Worm (Caenorhabditis elegans) whole organism, late embryonic: ENCODE measurements around the gene srh-301.

ENCODE experiments used
- F13H6.1 ChIP-seq: sonication (generic microtip); optimal IDR thresholded peaks from 2 replicates; lab custom pipeline; 2016; ENCODE audit warnings: missing genetic modification characterization, missing compliant biosample characterization
- K02D7.2 ChIP-seq: sonication (generic microtip); optimal IDR thresholded peaks from 2 replicates; lab custom pipeline; 2017; ENCODE audit warnings: mild to moderate bottlenecking, missing genetic modification characterization, missing compliant biosample characterization
- K09A11.1 ChIP-seq: sonication (generic microtip); optimal IDR thresholded peaks from 2 replicates; lab custom pipeline; 2017; ENCODE audit warnings: antibody characterized with exemption, mild to moderate bottlenecking, missing genetic modification characterization, missing compliant biosample characterization; ENCODE audit not compliant: insufficient read depth
- T23F11.4 ChIP-seq: fragments of 200-800 bp; sonication (Bioruptor generic); optimal IDR thresholded peaks from 2 replicates; lab custom pipeline; 2018; ENCODE audit warnings: mild to moderate bottlenecking, missing genetic modification characterization, missing compliant biosample characterization
- ahr-1 ChIP-seq: sonication (generic microtip); optimal IDR thresholded peaks from 2 replicates; lab custom pipeline; 2016; ENCODE audit warnings: missing genetic modification characterization, missing compliant biosample characterization
- ceh-14 ChIP-seq: sonication (generic microtip); optimal IDR thresholded peaks from 2 replicates; lab custom pipeline; 2016; ENCODE audit warnings: missing genotype, missing genetic modification characterization, missing compliant biosample characterization
- ceh-18 ChIP-seq: sonication (generic microtip); optimal IDR thresholded peaks from 2 replicates; lab custom pipeline; 2016; ENCODE audit warnings: missing genetic modification characterization, missing compliant biosample characterization
- ceh-19 ChIP-seq: fragments of 200-800 bp; sonication (Bioruptor generic); optimal IDR thresholded peaks from 2 replicates; lab custom pipeline; 2018; ENCODE audit warnings: mild to moderate bottlenecking, missing genetic modification characterization, missing compliant biosample characterization
- ceh-2 ChIP-seq: sonication (generic microtip); optimal IDR thresholded peaks from 2 replicates; lab custom pipeline; 2016; ENCODE audit warnings: missing genotype, missing genetic modification characterization, missing compliant biosample characterization
- ceh-22 ChIP-seq: sonication (generic microtip); optimal IDR thresholded peaks from 2 replicates; lab custom pipeline; 2017; ENCODE audit warnings: missing biosample characterization, missing genetic modification characterization
- ceh-24 ChIP-seq: sonication (generic microtip); optimal IDR thresholded peaks from 2 replicates; lab custom pipeline; 2016; ENCODE audit warnings: mild to moderate bottlenecking, missing genetic modification characterization, missing compliant biosample characterization
- ceh-30 ChIP-seq: fragments of 150-350 bp; optimal IDR thresholded peaks from 2 replicates; lab custom pipeline; 2014; ENCODE audit warnings: missing biosample characterization, missing genetic modification characterization
- ceh-31 ChIP-seq: sonication (generic microtip); optimal IDR thresholded peaks from 2 replicates; lab custom pipeline; 2016; ENCODE audit warnings: missing genetic modification characterization, missing compliant biosample characterization
- ceh-34 ChIP-seq: sonication (generic microtip); optimal IDR thresholded peaks from 2 replicates; lab custom pipeline; 2016; ENCODE audit warnings: mild to moderate bottlenecking, missing genetic modification characterization, missing compliant biosample characterization
- ceh-6 ChIP-seq: fragments of 200-800 bp; sonication (Bioruptor generic); optimal IDR thresholded peaks from 2 replicates; lab custom pipeline; 2018; ENCODE audit warnings: mild to moderate bottlenecking, missing genetic modification characterization, missing compliant biosample characterization
- ceh-9 ChIP-seq: sonication (generic microtip); optimal IDR thresholded peaks from 2 replicates; lab custom pipeline; 2016; ENCODE audit warnings: mild to moderate bottlenecking, missing genetic modification characterization, inconsistent platforms, missing compliant biosample characterization
- dve-1 ChIP-seq: sonication (generic microtip); optimal IDR thresholded peaks from 2 replicates; lab custom pipeline; 2017; ENCODE audit warnings: antibody characterized with exemption, mild to moderate bottlenecking, missing genetic modification characterization, missing compliant biosample characterization
- elt-4 ChIP-seq: sonication (generic microtip); optimal IDR thresholded peaks from 2 replicates; lab custom pipeline; 2016; ENCODE audit warnings: missing genetic modification characterization, missing compliant biosample characterization
- ets-4 ChIP-seq: sonication (generic microtip); optimal IDR thresholded peaks from 2 replicates; lab custom pipeline; 2016; ENCODE audit warnings: missing genetic modification characterization, missing compliant biosample characterization
- fax-1 ChIP-seq: sonication (generic microtip); optimal IDR thresholded peaks from 2 replicates; lab custom pipeline; 2016; ENCODE audit warnings: missing genotype, missing genetic modification characterization, missing compliant biosample characterization
- gmeb-2 ChIP-seq: sonication (generic microtip); optimal IDR thresholded peaks from 2 replicates; lab custom pipeline; 2016; ENCODE audit warnings: missing genetic modification characterization, inconsistent platforms, missing compliant biosample characterization
- hlh-15 ChIP-seq: sonication (generic microtip); optimal IDR thresholded peaks from 2 replicates; lab custom pipeline; 2016; ENCODE audit warnings: missing genetic modification characterization, missing compliant biosample characterization
- hlh-30 ChIP-seq: sonication (generic microtip); optimal IDR thresholded peaks from 2 replicates; lab custom pipeline; 2017; ENCODE audit warnings: antibody characterized with exemption, missing genetic modification characterization, missing compliant biosample characterization; ENCODE audit not compliant: insufficient read depth
- hlh-6 ChIP-seq: sonication (generic microtip); optimal IDR thresholded peaks from 2 replicates; lab custom pipeline; 2016; ENCODE audit warnings: missing genotype, missing genetic modification characterization, missing compliant biosample characterization
- hlh-8 ChIP-seq: sonication (generic microtip); optimal IDR thresholded peaks from 2 replicates; lab custom pipeline; 2016; ENCODE audit warnings: missing genotype, missing genetic modification characterization, missing compliant biosample characterization
- lim-6 ChIP-seq: sonication (generic microtip); optimal IDR thresholded peaks from 2 replicates; lab custom pipeline; 2016; ENCODE audit warnings: missing genetic modification characterization, missing compliant biosample characterization
- lin-11 ChIP-seq: fragments of 200-800 bp; sonication (Bioruptor generic); optimal IDR thresholded peaks from 2 replicates; lab custom pipeline; 2018; ENCODE audit warnings: mild to moderate bottlenecking, missing genetic modification characterization, missing compliant biosample characterization
- madf-2 ChIP-seq: sonication (generic microtip); optimal IDR thresholded peaks from 2 replicates; lab custom pipeline; 2017; ENCODE audit warnings: missing genetic modification characterization, missing compliant biosample characterization
- nhr-232 ChIP-seq: sonication (generic microtip); optimal IDR thresholded peaks from 2 replicates; lab custom pipeline; 2016; ENCODE audit warnings: missing genetic modification characterization, missing compliant biosample characterization
- npax-4 ChIP-seq: sonication (generic microtip); optimal IDR thresholded peaks from 2 replicates; lab custom pipeline; 2016; ENCODE audit warnings: missing genetic modification characterization, missing compliant biosample characterization
- odd-2 ChIP-seq: sonication (generic microtip); optimal IDR thresholded peaks from 2 replicates; lab custom pipeline; 2017; ENCODE audit warnings: antibody characterized with exemption, mild to moderate bottlenecking, missing genetic modification characterization, missing compliant biosample characterization
- pat-9 ChIP-seq: fragments of 200-800 bp; sonication (Bioruptor generic); optimal IDR thresholded peaks from 2 replicates; lab custom pipeline; 2018; ENCODE audit warnings: mild to moderate bottlenecking, missing genetic modification characterization, moderate library complexity, missing compliant biosample characterization
- pha-2 ChIP-seq: sonication (generic microtip); optimal IDR thresholded peaks from 2 replicates; lab custom pipeline; 2017; ENCODE audit warnings: mild to moderate bottlenecking, missing genetic modification characterization, missing compliant biosample characterization
- pha-4 ChIP-seq: fragments of 150-350 bp; optimal IDR thresholded peaks from 2 replicates; lab custom pipeline; 2018; ENCODE audit warnings: missing biosample characterization, missing genetic modification reagents, missing genetic modification characterization
- ref-2 ChIP-seq: sonication (generic microtip); optimal IDR thresholded peaks from 2 replicates; lab custom pipeline; 2016; ENCODE audit warnings: missing genetic modification characterization, missing compliant biosample characterization
- sox-2 ChIP-seq: fragments of 200-800 bp; sonication (Bioruptor generic); IDR thresholded peaks from 2 replicates; pipeline ENCODE4 v1.3.6; 2022; ENCODE audit warnings: missing genetic modification reagents, missing genetic modification characterization, missing compliant biosample characterization
- tbx-2 ChIP-seq: sonication (generic microtip); optimal IDR thresholded peaks from 2 replicates; lab custom pipeline; 2016; ENCODE audit warnings: missing genetic modification characterization, missing compliant biosample characterization
- ttx-3 ChIP-seq: sonication (generic microtip); optimal IDR thresholded peaks from 2 replicates; lab custom pipeline; 2016; ENCODE audit warnings: missing genetic modification reagents, missing genetic modification characterization, missing compliant biosample characterization
- unc-3 ChIP-seq, 2 experiments: fragments of 200-800 bp in 1 of 2; sonication (Bioruptor generic) in 1 of 2; sonication (generic microtip) in 1 of 2; conservative IDR thresholded peaks in 1 of 2; optimal IDR thresholded peaks in 1 of 2; 2 replicates each; pipeline versions ENCODE4 v1.3.6 to Lab custom; 2016 to 2022; ENCODE audit warnings: missing compliant biosample characterization in 2 of 2, missing genetic modification characterization in 2 of 2, missing genetic modification reagents in 1 of 2
- unc-55 ChIP-seq: sonication (generic microtip); optimal IDR thresholded peaks from 2 replicates; lab custom pipeline; 2017; ENCODE audit warnings: missing biosample characterization, missing genetic modification reagents, missing genetic modification characterization
- unc-86 ChIP-seq: sonication (generic microtip); optimal IDR thresholded peaks from 2 replicates; lab custom pipeline; 2016; ENCODE audit warnings: missing genetic modification characterization, missing compliant biosample characterization
- ztf-16 ChIP-seq: sonication (generic microtip); optimal IDR thresholded peaks from 2 replicates; lab custom pipeline; 2017; ENCODE audit warnings: missing genetic modification characterization, missing compliant biosample characterization

Gene srh-301

DNA sequence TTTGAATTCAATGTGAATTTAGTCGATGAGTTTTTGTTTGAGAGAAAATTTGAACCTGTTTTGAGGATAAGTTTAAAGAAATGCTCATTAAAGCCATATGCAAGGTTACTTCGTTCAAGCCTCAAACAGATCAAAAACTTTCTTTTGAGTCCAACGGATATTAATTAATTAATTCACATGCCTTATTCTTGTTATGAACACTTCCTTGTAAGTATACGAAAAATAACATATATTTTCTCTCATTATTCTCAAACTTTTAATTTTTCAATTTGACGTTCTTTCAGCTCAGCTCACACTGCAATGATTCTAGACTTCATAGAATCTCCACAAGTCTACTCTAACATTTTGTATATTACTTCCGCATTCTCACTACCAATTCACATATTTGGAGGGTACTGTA is 3.6 kb downstream of the srh-301 start, which contains the start of gene srh-304:
Gene srh-304, plus strand, starts transcription at position 301 of the 400 bp plus-strand sequence.
- TF ChIP-seq ceh-2 (tag; lab: Kevin White, UChicago) (no peak), ahr-1 (no peak), npax-4 (tag; lab: Kevin White, UChicago) (no peak), ttx-3 (no peak), unc-3 (GFP tag; conservative IDR thresholded peaks at IDR 0.05; lab: Robert Waterston, UW) (no peak), unc-3 (tag; optimal IDR thresholded peaks at IDR 0.05; lab: Kevin White, UChicago) (no peak), hlh-15 (tag; lab: Kevin White, UChicago) (no peak), unc-55 (GFP tag; lab: Kevin White, UChicago) (no peak), lim-6 (tag; lab: Kevin White, UChicago) (no peak), nhr-232 (tag; lab: Kevin White, UChicago) (no peak), hlh-30 (tag; lab: Kevin White, UChicago) (no peak), ceh-30 (tag; lab: Kevin White, UChicago) (no peak), ceh-14 (tag; lab: Kevin White, UChicago) (no peak), ceh-24 (tag; lab: Kevin White, UChicago) (no peak), ceh-19 (no peak), odd-2 (no peak), ceh-6 (GFP tag; lab: Kevin White, UChicago) (no peak), T23F11.4 (no peak), elt-4 (tag; lab: Kevin White, UChicago) (no peak), ceh-31 (no peak)

ce11 chrV:17831350-17831749 is 6.6 kb downstream of the srh-301 start, which contains the start of gene srh-303:
srh-303 (plus strand) TSS chrV:17831650.
- TF ChIP-seq K09A11.1 (tag; lab: Kevin White, UChicago) (no peak), ets-4 (tag; lab: Kevin White, UChicago) (no peak), sox-2 (GFP tag; lab: Robert Waterston, UW) (no peak), nhr-232 (tag; lab: Kevin White, UChicago) (no peak), ttx-3 (no peak), ceh-24 (tag; lab: Kevin White, UChicago) (no peak), madf-2 (tag; lab: Kevin White, UChicago) (no peak), ceh-22 (tag; lab: Kevin White, UChicago) (no peak), gmeb-2 (tag; lab: Kevin White, UChicago) (no peak), ref-2 (no peak), pha-2 (no peak), ceh-6 (GFP tag; lab: Kevin White, UChicago) (no peak), ceh-18 (tag; lab: Kevin White, UChicago) (no peak), odd-2 (no peak), F13H6.1 (no peak), pat-9 (tag; lab: Kevin White, UChicago) (no peak), ceh-34 (tag; lab: Kevin White, UChicago) (no peak), fax-1 (tag; lab: Kevin White, UChicago) (no peak), pha-4 (tag; lab: Kevin White, UChicago) (no peak)
- TF ChIP-seq, all 69 proteins: peak for 0

DNA sequence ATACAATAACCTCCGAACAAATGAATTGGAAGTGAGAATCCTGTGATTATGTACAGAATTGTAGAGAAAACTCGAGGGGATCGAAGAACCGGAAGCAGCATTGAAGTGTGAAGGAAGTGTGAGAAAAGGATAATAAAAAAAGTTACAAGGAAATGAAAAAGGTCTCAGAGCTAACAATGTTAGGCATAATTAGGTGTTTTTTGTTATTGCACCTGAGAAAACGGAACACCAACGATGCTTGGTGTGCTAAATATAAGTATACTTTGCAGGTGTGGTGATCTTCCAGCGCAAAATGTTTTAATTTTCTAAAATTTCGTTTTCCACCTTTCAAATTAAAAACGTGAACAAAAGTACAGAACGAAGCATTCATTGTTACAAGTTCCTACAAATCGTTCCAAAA is 19.4 kb downstream of the srh-301 start, which contains the start of gene srh-286:
Gene srh-286, minus strand, starts transcription at position 101 of the 400 bp plus-strand sequence.
- no peak for TF ChIP-seq tbx-2 (tag; lab: Kevin White, UChicago)
- no peak for TF ChIP-seq K02D7.2 (tag; lab: Kevin White, UChicago)
- no peak for TF ChIP-seq dve-1 (tag; lab: Kevin White, UChicago)
- TF ChIP-seq ceh-9: no peak
- no peak for TF ChIP-seq lin-11 (tag; lab: Kevin White, UChicago)
- no peak for TF ChIP-seq hlh-6 (tag; lab: Kevin White, UChicago)
- no peak for TF ChIP-seq ceh-14 (tag; lab: Kevin White, UChicago)
- no peak for TF ChIP-seq ztf-16 (tag; lab: Kevin White, UChicago)
- TF ChIP-seq unc-86: no peak
- no peak for TF ChIP-seq pat-9 (tag; lab: Kevin White, UChicago)
- no peak for TF ChIP-seq ets-4 (tag; lab: Kevin White, UChicago)
- no peak for TF ChIP-seq hlh-8 (tag; lab: Kevin White, UChicago)
